Comparison of ENCODE assay signal across 1 fruit fly cellular context in the genomic region with DNA sequence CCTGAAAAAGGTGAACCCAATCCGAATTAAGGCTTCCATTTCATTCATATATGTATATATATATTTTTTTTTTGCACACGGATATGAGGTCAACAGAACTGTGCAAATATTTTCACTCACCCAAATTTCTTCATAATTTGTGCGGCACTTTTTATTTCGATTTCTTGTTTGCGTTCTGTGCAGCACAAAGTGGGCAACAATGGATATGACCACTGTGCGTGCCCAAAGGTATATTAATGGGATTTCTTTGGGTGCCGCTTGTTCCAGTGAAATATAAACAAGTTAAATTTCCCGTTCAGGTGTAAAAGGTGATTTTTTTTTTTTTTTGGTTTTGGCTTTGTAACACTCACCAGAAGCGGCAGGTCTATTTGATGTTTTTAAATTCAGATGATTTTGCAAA.
TF ChIP-seq lines count a peak whose summit lies in the region.

No protein-coding gene starts in this region.

TF ChIP-seq in whole organism, embryonic, 481 proteins besides CTCF, POLR2A, EP300 and RAD21 (continued from another document):
- TF ChIP-seq pan (optimal IDR thresholded peaks at IDR 0.05; lab: Kevin White, UChicago) (no peak), pan (GFP tag; optimal IDR thresholded peaks at IDR 0.05 in 1 of 2, IDR thresholded peaks at IDR 0.05 in 1 of 2) (peak in 1 of 2 experiments; percentile 16), tio (GFP tag; optimal IDR thresholded peaks at IDR 0.05; lab: Kevin White, UChicago) (peak; percentile 10), nerfin-2 (GFP tag; IDR thresholded peaks at IDR 0.05; lab: Robert Waterston, UW; ENCODE audit: partially characterized antibody) (no peak), CG12942 (GFP tag; optimal IDR thresholded peaks at IDR 0.05; lab: Kevin White, UChicago) (no peak), D19A (tag; optimal IDR thresholded peaks at IDR 0.05; lab: Kevin White, UChicago) (no peak), tgo (GFP tag; IDR thresholded peaks at IDR 0.05; lab: Robert Waterston, UW) (0 out of 3 replicates have a peak, but pooled peaks have one; percentile 15), sc (optimal IDR thresholded peaks at IDR 0.05; lab: Kevin White, UChicago) (no peak), sc (GFP tag; optimal IDR thresholded peaks at IDR 0.05; lab: Kevin White, UChicago) (no peak), CG4707 (GFP tag; optimal IDR thresholded peaks at IDR 0.05; lab: Kevin White, UChicago) (peak; percentile 51), MBD-R2 (GFP tag; IDR thresholded peaks at IDR 0.05; lab: Robert Waterston, UW) (no peak), Sry-δ (GFP tag; optimal IDR thresholded peaks at IDR 0.05; lab: Kevin White, UChicago) (no peak), Meics (GFP tag; optimal IDR thresholded peaks at IDR 0.05; lab: Kevin White, UChicago) (no peak), NC2α (GFP tag; optimal IDR thresholded peaks at IDR 0.05; lab: Kevin White, UChicago) (no peak), CG11093 (GFP tag; IDR thresholded peaks at IDR 0.05; lab: Robert Waterston, UW) (no peak), CHES-1-like (GFP tag; optimal IDR thresholded peaks at IDR 0.05; lab: Kevin White, UChicago) (no peak), ATbp (GFP tag; optimal IDR thresholded peaks at IDR 0.05; lab: Kevin White, UChicago) (no peak), gcm2 (GFP tag; optimal IDR thresholded peaks at IDR 0.05; lab: Kevin White, UChicago) (no peak), Eip74EF (GFP tag; optimal IDR thresholded peaks at IDR 0.05; lab: Kevin White, UChicago) (no peak), E2f1 (GFP tag; IDR thresholded peaks at IDR 0.05; lab: Robert Waterston, UW) (no peak), dan (GFP tag; IDR thresholded peaks at IDR 0.05; lab: Robert Waterston, UW) (no peak), CG7357 (GFP tag; IDR thresholded peaks at IDR 0.05; lab: Robert Waterston, UW) (no peak), eve (GFP tag; optimal IDR thresholded peaks at IDR 0.05; lab: Kevin White, UChicago) (peak in 1 of 2 experiments; percentile 46), onecut (GFP tag; IDR thresholded peaks at IDR 0.05; lab: Robert Waterston, UW) (no peak), Ets97D (GFP tag; optimal IDR thresholded peaks at IDR 0.05; lab: Kevin White, UChicago) (no peak), CG15514 (GFP tag; optimal IDR thresholded peaks at IDR 0.05; lab: Kevin White, UChicago) (no peak), CG2202 (tag; optimal IDR thresholded peaks at IDR 0.05; lab: Kevin White, UChicago) (no peak), CG11723 (GFP tag; optimal IDR thresholded peaks at IDR 0.05; lab: Kevin White, UChicago) (no peak), ro (GFP tag; IDR thresholded peaks at IDR 0.05; lab: Robert Waterston, UW) (no peak), Tbp (GFP tag; optimal IDR thresholded peaks at IDR 0.05; lab: Kevin White, UChicago) (no peak), Dll (GFP tag; IDR thresholded peaks at IDR 0.05; lab: Robert Waterston, UW; ENCODE audit: partially characterized antibody) (no peak), CG6791 (GFP tag; IDR thresholded peaks at IDR 0.05; lab: Robert Waterston, UW; ENCODE audit: partially characterized antibody) (no peak), ara (GFP tag; IDR thresholded peaks at IDR 0.05; lab: Robert Waterston, UW) (no peak), CG10209 (GFP tag; optimal IDR thresholded peaks at IDR 0.05; lab: Kevin White, UChicago) (no peak), NK7.1 (GFP tag; optimal IDR thresholded peaks at IDR 0.05; lab: Kevin White, UChicago) (no peak), H15 (GFP tag; IDR thresholded peaks at IDR 0.05; lab: Robert Waterston, UW) (no peak), CG8924 (tag; optimal IDR thresholded peaks at IDR 0.05; lab: Kevin White, UChicago) (no peak)
